Worm (Caenorhabditis elegans): Measurements from ENCODE around the gene gst-38.
A peak's percentile ranks its signal among the peaks of the same experiment; 100 is the strongest.

Gene gst-38

ce11 chrV:15890115-15890514, 25.8 kb downstream of the gst-38 start:
- TF ChIP-seq cebp-1 (GFP tag; IDR thresholded peaks at IDR 0.05) (no peak), cebp-1 (tag; optimal IDR thresholded peaks at IDR 0.05) (peak; percentile 28), him-1 (tag; optimal IDR thresholded peaks at IDR 0.05) (no peak), B0261.1 (tag; optimal IDR thresholded peaks at IDR 0.05) (no peak), fkh-3 (tag; optimal IDR thresholded peaks at IDR 0.05) (no peak), nhr-80 (tag; optimal IDR thresholded peaks at IDR 0.05) (peak; percentile 31)

- TF ChIP-seq let-607 (tag; optimal IDR thresholded peaks at IDR 0.05) (no peak), F55B11.4 (tag; optimal IDR thresholded peaks at IDR 0.05; ENCODE audit: borderline replicate concordance, insufficient read depth) (no peak), aptf-3 (GFP tag; IDR thresholded peaks at IDR 0.05) (no peak), sptf-2 (GFP tag; optimal IDR thresholded peaks at IDR 0.05) (no peak), hmg-20 (GFP tag; IDR thresholded peaks at IDR 0.05) (no peak)
Observed at ce11 chrV:15888751-15889150, 27.1 kb downstream of the gst-38 start, which contains the start of gene cgt-1. TSS of gene cgt-1 (minus strand) at chrV:15888851.

- TF ChIP-seq dpl-1 (GFP tag; optimal IDR thresholded peaks at IDR 0.05): no peak
- peak; percentile 55; the same call in 1 of the 2 replicates for TF ChIP-seq nfyb-1 (GFP tag; IDR thresholded peaks at IDR 0.05)
- peak; percentile 32; the same call in 1 of the 2 replicates for TF ChIP-seq dox-1 (GFP tag; IDR thresholded peaks at IDR 0.05)
- TF ChIP-seq ztf-22 (GFP tag; optimal IDR thresholded peaks at IDR 0.05): peak; percentile 26
- TF ChIP-seq lin-26 (GFP tag; IDR thresholded peaks at IDR 0.05): no peak
- TF ChIP-seq egl-44 (GFP tag; IDR thresholded peaks at IDR 0.05): 0 out of 2 replicates have a peak, but pooled peaks have one; percentile 23
- TF ChIP-seq nhr-80 (tag; optimal IDR thresholded peaks at IDR 0.05): peak; percentile 72
- no peak for TF ChIP-seq cebp-1 (GFP tag; IDR thresholded peaks at IDR 0.05)
- peak; percentile 21 for TF ChIP-seq cebp-1 (tag; optimal IDR thresholded peaks at IDR 0.05)
- TF ChIP-seq sptf-2 (GFP tag; optimal IDR thresholded peaks at IDR 0.05): no peak
Observed at ce11 chrV:15887708-15888295, 28.1 kb downstream of the gst-38 start.

ce11 chrV:15885967-15886366, 29.9 kb downstream of the gst-38 start, which contains the start of gene T06C12.9:
TSS of gene T06C12.9 (minus strand) at chrV:15886067.
- TF ChIP-seq F22D6.2 (tag; optimal IDR thresholded peaks at IDR 0.05) (no peak), F57A8.1 (GFP tag; optimal IDR thresholded peaks at IDR 0.05) (no peak), F52B5.7 (tag; optimal IDR thresholded peaks at IDR 0.05) (no peak), T26A5.8 (tag; optimal IDR thresholded peaks at IDR 0.05) (no peak), attf-6 (GFP tag; IDR thresholded peaks at IDR 0.05) (no peak), T07F8.4 (tag; optimal IDR thresholded peaks at IDR 0.05) (no peak), ztf-22 (GFP tag; optimal IDR thresholded peaks at IDR 0.05) (no peak), sea-2 (GFP tag; IDR thresholded peaks at IDR 0.05) (no peak), fkh-3 (tag; optimal IDR thresholded peaks at IDR 0.05) (no peak), hmg-20 (GFP tag; IDR thresholded peaks at IDR 0.05) (no peak), lin-26 (GFP tag; IDR thresholded peaks at IDR 0.05) (no peak), egl-44 (GFP tag; IDR thresholded peaks at IDR 0.05) (no peak), ztf-18 (tag; optimal IDR thresholded peaks at IDR 0.05) (no peak)

- no peak for TF ChIP-seq F52B5.7 (tag; optimal IDR thresholded peaks at IDR 0.05)
- no peak for TF ChIP-seq tbx-9 (tag; optimal IDR thresholded peaks at IDR 0.05; ENCODE audit: borderline replicate concordance)
- TF ChIP-seq hlh-26 (GFP tag; conservative IDR thresholded peaks at IDR 0.05): no peak
- no peak for TF ChIP-seq F57C9.4 (tag; optimal IDR thresholded peaks at IDR 0.05)
- no peak for TF ChIP-seq nfya-1 (tag; optimal IDR thresholded peaks at IDR 0.05; ENCODE audit: borderline replicate concordance, insufficient read depth)
- TF ChIP-seq dox-1 (GFP tag; IDR thresholded peaks at IDR 0.05): no peak
Observed at ce11 chrV:15884698-15885097, 31.2 kb downstream of the gst-38 start, which contains the start of gene oac-42. TSS of gene oac-42 (minus strand) at chrV:15884798.
